Worm (Caenorhabditis elegans) whole organism, L4/young adult: ENCODE results near the gene M176.10.
"Not testable (repeated sequence)": the region's sequence is repeated elsewhere in the genome, so short reads cannot be mapped to it uniquely, and the experiment has no call there.

Source experiments
- W03F9.2 ChIP-seq: fragments of 150-350 bp; optimal IDR thresholded peaks from 2 replicates; lab custom pipeline; 2014; ENCODE audit warnings: missing biosample characterization, missing genetic modification characterization
- dao-5 ChIP-seq: sonication (generic microtip); optimal IDR thresholded peaks from 2 replicates; lab custom pipeline; 2016; ENCODE audit warnings: missing genotype, missing genetic modification characterization, moderate library complexity, missing compliant biosample characterization
- him-1 ChIP-seq: sonication (generic microtip); optimal IDR thresholded peaks from 2 replicates; lab custom pipeline; 2016; ENCODE audit warnings: missing genotype, missing genetic modification reagents, missing genetic modification characterization, missing compliant biosample characterization

M176.10 gene

DNA sequence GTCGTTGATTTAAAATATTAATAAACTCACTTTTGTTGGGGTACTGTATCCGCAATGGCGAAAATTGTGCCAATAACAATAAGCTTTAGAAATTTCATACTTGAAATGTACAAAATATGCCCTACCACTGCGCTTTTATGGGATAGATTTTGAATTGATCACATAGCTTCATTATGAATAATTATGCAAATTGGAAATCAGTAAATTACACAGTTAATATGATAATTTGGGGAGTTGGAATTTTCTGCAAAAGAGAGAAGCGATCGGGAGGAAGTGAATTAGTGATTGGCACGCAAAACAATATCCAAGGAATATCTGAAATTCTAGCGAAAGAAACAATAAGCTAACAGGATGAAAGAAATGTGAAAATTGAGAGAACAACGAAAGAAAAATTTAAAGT is at the start of gene M176.10:
TSS of gene M176.10 (minus strand) at position 101 of the 400 bp plus-strand sequence.
- TF ChIP-seq dao-5 (tag; lab: Kevin White, UChicago) (no peak), him-1 (no peak), W03F9.2 (no peak)

DNA sequence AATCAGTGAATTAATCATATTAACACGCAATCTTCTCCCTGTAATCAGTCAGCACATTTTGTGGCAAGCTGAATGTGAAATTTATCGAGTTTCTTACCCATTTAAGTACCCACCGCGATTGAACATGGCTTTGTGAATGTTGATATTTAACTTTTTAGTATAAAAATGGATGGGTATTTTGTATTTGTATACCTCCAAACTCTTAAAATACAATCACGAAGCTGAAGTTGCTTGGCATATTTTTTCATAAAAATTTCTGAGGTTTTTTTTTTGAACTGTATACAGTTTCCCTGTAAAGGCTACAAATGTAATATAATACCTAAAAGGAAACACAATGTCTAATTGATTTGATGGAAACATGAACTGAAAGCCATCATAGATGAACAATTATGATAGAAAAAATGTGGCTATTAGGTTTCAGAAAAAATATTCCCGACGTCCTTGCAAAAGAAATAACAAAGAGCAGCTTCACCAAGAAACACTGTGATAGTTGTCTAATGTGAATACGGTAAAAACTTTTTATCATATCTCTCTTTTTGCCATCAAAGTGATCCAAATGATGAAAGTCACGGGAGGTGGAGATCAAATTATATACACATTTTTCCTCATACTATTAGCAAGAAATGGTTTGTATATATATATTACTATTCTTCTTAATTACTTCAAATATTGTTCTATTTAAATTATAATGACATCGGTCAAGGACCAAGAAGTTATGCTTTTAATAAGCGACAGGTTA is 48.6 kb upstream of the M176.10 start, which contains the start of the genes chil-25 and chil-26:
TSS of gene chil-25 (minus strand) at position 101 of the 739 bp plus-strand sequence.
TSS of gene chil-26 (plus strand) at position 689 of the 739 bp plus-strand sequence.
- TF ChIP-seq W03F9.2 (no peak), dao-5 (tag; lab: Kevin White, UChicago) (no peak), him-1 (no peak)

DNA sequence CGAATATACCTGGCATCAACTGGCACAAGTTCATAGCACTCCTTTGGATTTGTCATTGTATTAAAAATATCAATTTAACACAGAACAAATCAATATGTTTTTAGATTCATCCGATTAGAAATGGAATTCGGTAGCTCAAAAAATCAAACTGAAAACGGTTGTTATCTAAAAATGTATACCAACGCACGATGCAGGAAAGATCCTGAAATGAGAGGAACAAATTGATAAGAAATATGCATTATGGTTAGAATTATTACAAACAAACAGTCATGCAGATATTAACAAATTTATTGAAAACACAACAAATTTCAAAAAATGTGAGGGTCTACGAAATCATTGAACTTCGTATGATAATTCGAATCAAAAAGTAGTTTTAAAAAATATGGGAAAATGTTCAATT is 44.1 kb upstream of the M176.10 start, which contains the start of gene T19H5.6:
TSS of gene T19H5.6 (minus strand) at position 195 of the 400 bp plus-strand sequence.
- TF ChIP-seq W03F9.2 (no peak), dao-5 (tag; lab: Kevin White, UChicago) (no peak), him-1 (no peak)

DNA sequence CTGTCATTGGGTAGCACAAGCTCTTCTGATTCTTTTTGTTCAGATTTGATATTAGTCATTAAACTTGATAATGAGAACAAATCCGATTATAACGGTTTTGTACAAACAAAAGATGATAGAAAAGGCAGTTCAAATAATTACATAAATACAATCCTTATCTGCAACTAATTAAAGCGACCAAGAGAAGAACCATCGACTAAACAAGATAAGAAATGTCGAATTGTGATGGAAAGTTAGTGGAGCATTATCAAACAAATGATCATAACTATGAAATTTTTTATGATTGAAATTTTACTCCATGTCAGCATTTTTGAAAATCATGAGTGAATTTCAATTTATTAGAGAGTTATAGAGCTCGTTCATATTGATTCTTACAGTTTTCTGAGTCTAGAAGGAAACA is 42.4 kb upstream of the M176.10 start, which contains the start of gene chil-23:
TSS of gene chil-23 (minus strand) at position 198 of the 400 bp plus-strand sequence.
- TF ChIP-seq W03F9.2 (no peak), him-1 (no peak), dao-5 (tag; lab: Kevin White, UChicago) (no peak)

DNA sequence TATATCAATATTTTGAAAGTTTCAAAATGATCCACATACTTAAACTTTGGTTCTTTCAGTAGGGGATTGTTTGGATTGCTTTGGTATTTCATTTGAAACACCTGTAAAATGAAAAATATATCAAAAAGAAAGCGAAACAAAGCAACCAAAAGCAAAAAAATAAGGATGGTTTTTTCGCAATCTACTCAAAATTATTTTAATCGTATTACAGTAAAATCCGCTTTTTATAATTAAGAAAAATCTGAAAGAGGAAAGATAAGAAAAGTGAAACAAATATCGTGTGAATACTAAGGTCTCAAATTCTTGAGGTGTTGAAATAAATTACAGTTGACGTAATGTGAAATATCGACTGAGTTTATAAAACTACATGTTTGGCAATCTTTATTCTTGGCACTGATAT is 40.1 kb upstream of the M176.10 start, which contains the start of gene chil-22:
TSS of gene chil-22 (minus strand) at position 101 of the 400 bp plus-strand sequence.
- TF ChIP-seq W03F9.2 (no peak), dao-5 (tag; lab: Kevin White, UChicago) (no peak), him-1 (no peak)

DNA sequence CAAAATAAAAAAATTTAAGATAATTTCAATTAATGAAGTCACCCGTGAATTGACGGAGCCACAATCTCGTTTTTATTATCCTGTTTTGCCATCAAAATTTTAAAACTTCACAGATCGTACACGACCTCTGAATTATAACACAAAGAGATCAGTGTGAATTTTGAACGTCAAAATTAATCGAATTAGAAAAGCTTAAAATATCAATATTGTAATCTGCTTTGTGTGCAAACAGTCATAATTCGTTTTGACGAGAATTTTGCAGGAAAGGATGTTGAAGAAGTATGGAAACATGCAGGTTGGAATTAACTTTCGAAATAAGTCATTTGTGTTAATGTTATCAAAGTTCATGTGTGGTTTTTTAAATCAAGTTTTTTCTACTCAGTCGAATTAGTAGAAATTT is 35.9 kb upstream of the M176.10 start, which contains the start of gene chil-21:
TSS of gene chil-21 (minus strand) at position 101 of the 400 bp plus-strand sequence.
- not testable (repeated sequence) for TF ChIP-seq W03F9.2; him-1; dao-5 (tag; lab: Kevin White, UChicago)

DNA sequence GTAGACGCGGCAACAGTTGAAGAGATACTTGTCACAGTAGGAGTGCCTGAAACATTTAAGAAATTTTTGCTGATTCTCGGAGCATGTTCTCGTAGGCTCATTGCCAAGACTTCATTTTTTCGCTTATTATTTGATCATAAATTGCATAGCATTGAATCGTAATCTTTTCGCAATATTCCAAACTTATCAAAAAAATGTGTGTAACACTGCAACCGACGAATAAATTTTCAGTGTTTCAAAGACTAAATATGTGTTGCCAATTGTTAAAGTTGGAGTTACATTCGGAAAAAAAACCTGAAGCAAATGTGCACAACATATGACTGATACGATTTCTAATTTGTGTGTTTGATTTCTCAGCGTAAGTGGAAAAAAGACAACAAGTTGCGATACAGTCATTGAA is 33.5 kb upstream of the M176.10 start, which contains the start of gene R09D1.14:
TSS of gene R09D1.14 (minus strand) at position 101 of the 400 bp plus-strand sequence.
- TF ChIP-seq him-1; W03F9.2; dao-5 (tag; lab: Kevin White, UChicago): not testable (repeated sequence)

DNA sequence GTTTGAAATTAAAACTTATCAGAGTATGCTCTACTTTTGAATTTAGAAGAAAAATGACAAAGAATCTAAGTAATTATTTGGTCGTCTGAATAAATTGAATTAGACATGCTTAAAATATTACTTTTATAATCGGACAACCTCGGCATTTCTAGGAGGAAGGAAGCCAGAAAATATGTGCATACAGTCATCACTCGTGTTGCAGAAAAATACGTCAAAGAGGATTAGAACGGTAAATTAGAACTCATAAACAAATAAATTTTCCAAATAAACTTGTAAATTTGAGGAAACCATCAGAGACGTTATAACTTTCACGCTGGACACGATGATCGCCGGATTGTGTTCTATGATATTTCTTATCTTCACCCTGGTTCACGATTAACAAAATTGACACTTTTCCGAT is 28.3 kb upstream of the M176.10 start, which contains the start of gene chil-19:
TSS of gene chil-19 (minus strand) at position 101 of the 400 bp plus-strand sequence.
- TF ChIP-seq W03F9.2 (no peak), him-1 (no peak), dao-5 (tag; lab: Kevin White, UChicago) (no peak)

DNA sequence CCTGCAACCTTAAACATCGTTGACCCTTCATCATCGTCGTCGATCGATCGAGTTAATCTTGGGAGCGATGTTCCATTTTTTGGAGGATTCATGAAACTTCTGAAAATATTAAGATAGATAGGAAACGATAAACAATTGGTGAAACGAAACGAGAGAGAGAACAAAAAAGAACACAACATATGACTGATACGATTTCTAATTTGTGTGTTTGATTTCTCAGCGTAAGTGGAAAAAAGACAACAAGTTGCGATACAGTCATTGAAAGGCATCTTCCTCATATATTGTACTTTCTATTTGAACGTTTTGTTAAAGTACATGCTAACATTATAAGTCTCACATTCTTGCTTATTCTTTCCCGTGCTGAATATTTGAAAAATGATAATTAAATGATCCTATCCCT is 26.2 kb upstream of the M176.10 start, which contains the start of gene R09D1.12:
TSS of gene R09D1.12 (minus strand) at position 101 of the 400 bp plus-strand sequence.
- TF ChIP-seq W03F9.2; dao-5 (tag; lab: Kevin White, UChicago); him-1: not testable (repeated sequence)

DNA sequence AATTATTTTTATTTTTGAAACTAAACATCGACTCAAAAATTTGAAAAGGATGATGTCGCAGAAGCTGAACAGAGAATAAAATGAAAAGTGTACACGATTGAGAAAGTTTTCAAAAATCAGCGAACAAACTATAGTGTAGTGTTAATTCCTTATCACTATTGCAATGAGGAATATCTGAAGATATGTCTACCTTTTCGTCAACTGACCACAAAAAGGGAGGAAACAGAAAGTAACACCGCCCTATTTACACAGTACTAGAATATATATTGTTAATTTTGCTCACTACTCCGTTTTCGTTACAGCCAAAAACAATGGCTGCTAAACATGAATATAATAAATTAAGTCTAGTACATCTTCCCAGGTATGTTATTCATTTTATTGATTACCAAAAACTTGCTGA is 22.0 kb upstream of the M176.10 start, which contains the start of gene chil-18:
TSS of gene chil-18 (plus strand) at position 301 of the 400 bp plus-strand sequence.
- TF ChIP-seq W03F9.2 (no peak), dao-5 (tag; lab: Kevin White, UChicago) (no peak), him-1 (no peak)

DNA sequence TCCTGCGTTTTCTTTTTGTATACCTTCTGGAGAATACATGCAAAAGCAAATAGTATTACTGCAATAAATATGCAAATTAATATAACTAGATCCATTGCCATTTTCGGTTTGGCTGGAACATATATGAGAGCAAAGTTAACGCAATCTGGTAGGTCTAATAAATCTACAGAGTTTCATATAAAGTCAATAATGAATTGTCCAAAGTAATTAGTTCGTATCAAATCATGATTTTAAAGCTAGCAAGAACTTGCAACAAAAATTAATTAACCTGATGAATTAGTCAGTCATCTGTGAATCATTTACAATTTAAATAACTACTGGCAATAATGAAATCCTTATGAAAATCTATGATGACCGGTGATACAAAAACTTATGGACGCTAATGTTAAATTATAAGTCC is 19.4 kb upstream of the M176.10 start, which contains the start of gene R09D1.13:
TSS of gene R09D1.13 (minus strand) at position 101 of the 400 bp plus-strand sequence.
- no peak for TF ChIP-seq W03F9.2
- no peak for TF ChIP-seq him-1
- no peak for TF ChIP-seq dao-5 (tag; lab: Kevin White, UChicago)

DNA sequence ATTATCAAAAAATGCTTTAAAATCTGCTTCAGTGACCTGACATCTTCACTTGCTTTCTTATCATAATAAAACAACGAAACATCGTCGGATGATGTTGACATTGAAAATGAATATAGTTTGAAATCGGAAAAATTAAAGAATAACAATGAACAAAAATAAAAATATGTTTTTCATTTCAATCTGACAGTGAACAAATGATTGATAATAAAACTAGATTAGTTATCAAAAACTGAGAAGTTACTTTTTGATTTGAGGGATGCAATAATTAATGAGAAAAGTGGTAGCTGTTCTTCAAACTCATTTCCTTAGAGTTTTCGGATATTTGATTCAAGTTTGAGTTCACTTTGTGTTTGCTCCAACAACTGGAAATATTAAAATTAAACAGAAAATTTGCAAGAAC is 17.5 kb upstream of the M176.10 start, which contains the start of gene chil-15:
TSS of gene chil-15 (minus strand) at position 101 of the 400 bp plus-strand sequence.
- TF ChIP-seq dao-5 (tag; lab: Kevin White, UChicago), result no peak
- TF ChIP-seq W03F9.2, result no peak
- no peak for TF ChIP-seq him-1

DNA sequence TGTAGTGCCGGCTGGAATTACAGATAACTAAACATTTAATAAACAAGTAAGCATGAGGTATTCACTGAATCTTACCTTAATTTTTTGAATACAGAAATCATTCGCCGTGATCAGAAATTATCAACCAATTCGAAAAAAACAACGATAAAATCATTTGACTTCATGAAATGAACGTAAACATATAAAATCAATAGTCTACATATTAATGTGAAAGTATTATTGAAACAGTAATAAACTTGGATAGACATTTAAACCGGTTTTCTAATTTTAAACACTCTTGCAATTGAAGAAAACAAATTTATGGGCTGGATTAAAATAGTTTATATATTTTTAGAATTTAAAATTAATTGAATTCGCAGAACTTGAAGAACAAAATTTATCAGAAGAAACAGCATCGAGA is 15.9 kb upstream of the M176.10 start, which contains the start of gene chil-16:
TSS of gene chil-16 (minus strand) at position 101 of the 400 bp plus-strand sequence.
- TF ChIP-seq W03F9.2, result no peak
- no peak for TF ChIP-seq dao-5 (tag; lab: Kevin White, UChicago)
- no peak for TF ChIP-seq him-1

DNA sequence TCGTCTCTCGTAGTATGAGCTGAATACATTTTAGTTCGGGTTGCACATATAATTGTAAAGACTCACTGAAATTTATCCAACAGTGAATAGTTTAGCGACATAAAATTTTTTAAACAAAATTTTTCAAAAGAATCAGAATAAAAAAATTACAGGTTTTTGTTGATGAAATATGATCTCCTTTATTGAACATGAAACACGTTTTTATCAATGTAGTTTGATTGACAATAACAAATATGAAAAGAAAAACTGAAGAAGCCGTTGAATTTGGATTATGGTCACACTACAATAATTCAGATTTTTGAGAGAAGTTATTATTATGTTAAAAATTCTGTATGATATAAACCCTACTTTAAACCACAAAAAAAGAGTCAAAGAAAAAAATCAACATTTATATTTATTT is 14.1 kb upstream of the M176.10 start, which contains the start of gene chil-17:
TSS of gene chil-17 (minus strand) at position 101 of the 400 bp plus-strand sequence.
- TF ChIP-seq W03F9.2, result no peak
- TF ChIP-seq dao-5 (tag; lab: Kevin White, UChicago), result no peak
- TF ChIP-seq him-1, result no peak
